Fruit fly (Drosophila melanogaster) whole organism, prepupa: ENCODE measurements around the gene CG9903.

Experiments
- Blimp-1 ChIP-seq: fragments of 200-800 bp; sonication (Bioruptor generic); optimal IDR thresholded peaks from 3 replicates; lab custom pipeline; 2017; ENCODE audit warnings: missing biosample characterization, missing genetic modification characterization, mild to moderate bottlenecking, moderate library complexity, missing genetic modification reagents
- CG10631 ChIP-seq: fragments of 200-800 bp; sonication (Bioruptor generic); optimal IDR thresholded peaks from 2 replicates; lab custom pipeline; 2016; ENCODE audit warnings: missing biosample characterization, missing genetic modification characterization
- CG10669 ChIP-seq: fragments of 200-800 bp; sonication (Bioruptor generic); optimal IDR thresholded peaks from 3 replicates; lab custom pipeline; 2018; ENCODE audit warnings: missing biosample characterization, mild to moderate bottlenecking, missing genetic modification characterization, moderate library complexity
- CG11294 ChIP-seq: fragments of 200-800 bp; sonication (Bioruptor generic); IDR thresholded peaks from 2 replicates; pipeline ENCODE4 v1.3.6; 2022; ENCODE audit warnings: missing biosample characterization, missing genetic modification characterization
- CG15336 ChIP-seq: fragments of 200-800 bp; sonication (Bioruptor generic); IDR thresholded peaks from 2 replicates; pipeline ENCODE4 v1.3.6; 2022; ENCODE audit warnings: missing biosample characterization, missing genetic modification characterization
- CG16779 ChIP-seq: fragments of 200-800 bp; sonication (Bioruptor generic); optimal IDR thresholded peaks from 3 replicates; lab custom pipeline; 2017; ENCODE audit warnings: missing biosample characterization, mild to moderate bottlenecking, missing genetic modification characterization
- CG3032 ChIP-seq: fragments of 200-800 bp; optimal IDR thresholded peaks from 2 replicates; lab custom pipeline; 2019; ENCODE audit warnings: missing biosample characterization, mild to moderate bottlenecking, missing genetic modification characterization, moderate library complexity
- CG32006 ChIP-seq: fragments of 200-800 bp; sonication (Bioruptor generic); optimal IDR thresholded peaks from 3 replicates; lab custom pipeline; 2017; ENCODE audit warnings: missing biosample characterization, mild to moderate bottlenecking, missing genetic modification characterization
- CG34406 ChIP-seq: fragments of 200-800 bp; sonication (Bioruptor generic); optimal IDR thresholded peaks from 3 replicates; lab custom pipeline; 2016; ENCODE audit warnings: missing biosample characterization, missing genetic modification characterization
- CG3919 ChIP-seq: fragments of 200-800 bp; sonication (Bioruptor generic); optimal IDR thresholded peaks from 3 replicates; lab custom pipeline; 2016; ENCODE audit warnings: missing biosample characterization, missing genetic modification characterization
- CG6163 ChIP-seq: fragments of 200-800 bp; sonication (Bioruptor generic); IDR thresholded peaks from 3 replicates; pipeline ENCODE4 v1.3.6; 2022; ENCODE audit warnings: missing biosample characterization, missing genetic modification characterization
- CG6792 ChIP-seq: fragments of 200-800 bp; sonication (Bioruptor generic); optimal IDR thresholded peaks from 3 replicates; lab custom pipeline; 2016; ENCODE audit warnings: missing biosample characterization, missing genetic modification characterization
- CG6808 ChIP-seq: fragments of 200-800 bp; sonication (Bioruptor generic); optimal IDR thresholded peaks from 3 replicates; lab custom pipeline; 2017; ENCODE audit warnings: missing biosample characterization, missing genetic modification characterization, mild to moderate bottlenecking, moderate library complexity, missing genetic modification reagents
- CG6854 ChIP-seq: fragments of 200-800 bp; sonication (Bioruptor generic); optimal IDR thresholded peaks from 2 replicates; lab custom pipeline; 2017; ENCODE audit warnings: missing biosample characterization, mild to moderate bottlenecking, missing genetic modification characterization
- CG7368 ChIP-seq: fragments of 200-800 bp; sonication (Bioruptor generic); optimal IDR thresholded peaks from 3 replicates; lab custom pipeline; 2016; ENCODE audit warnings: missing biosample characterization, missing genetic modification characterization
- CG8119 ChIP-seq: fragments of 200-800 bp; sonication (Bioruptor generic); IDR thresholded peaks from 3 replicates; pipeline ENCODE4 v1.3.6; 2022; ENCODE audit warnings: missing biosample characterization, missing genetic modification characterization
- CG8319 ChIP-seq: fragments of 200-800 bp; sonication (Bioruptor generic); optimal IDR thresholded peaks from 3 replicates; lab custom pipeline; 2016; ENCODE audit warnings: missing biosample characterization, missing genetic modification characterization
- CG8632 ChIP-seq: fragments of 200-800 bp; sonication (Bioruptor generic); optimal IDR thresholded peaks from 3 replicates; lab custom pipeline; 2016; ENCODE audit warnings: missing biosample characterization, missing genetic modification characterization
- CG9139 ChIP-seq: fragments of 200-800 bp; sonication (Bioruptor generic); optimal IDR thresholded peaks from 3 replicates; lab custom pipeline; 2017; ENCODE audit warnings: missing biosample characterization, mild to moderate bottlenecking, missing genetic modification characterization
- Eip75B ChIP-seq: fragments of 200-800 bp; sonication (Bioruptor generic); optimal IDR thresholded peaks from 3 replicates; lab custom pipeline; 2016; ENCODE audit warnings: missing biosample characterization, missing genetic modification characterization
- Eip78C ChIP-seq: fragments of 200-800 bp; sonication (Bioruptor generic); peaks from one replicate; lab custom pipeline; 2016; ENCODE audit warnings: missing biosample characterization, missing genetic modification characterization
- Eip93F ChIP-seq: fragments of 200-800 bp; sonication (Bioruptor generic); optimal IDR thresholded peaks from 2 replicates; lab custom pipeline; 2016; ENCODE audit warnings: missing biosample characterization, mild to moderate bottlenecking, missing genetic modification characterization
- Ets21C ChIP-seq: fragments of 200-800 bp; sonication (Bioruptor generic); optimal IDR thresholded peaks from 3 replicates; lab custom pipeline; 2016; ENCODE audit warnings: missing biosample characterization, missing genetic modification characterization
- Ets96B ChIP-seq: fragments of 200-800 bp; optimal IDR thresholded peaks from 2 replicates; lab custom pipeline; 2019; ENCODE audit warnings: missing biosample characterization, mild to moderate bottlenecking, missing genetic modification characterization, moderate library complexity
- Lpt ChIP-seq: fragments of 200-800 bp; sonication (Bioruptor generic); optimal IDR thresholded peaks from 3 replicates; lab custom pipeline; 2016; ENCODE audit warnings: missing biosample characterization, missing genetic modification characterization
- Met ChIP-seq: fragments of 200-800 bp; sonication (Bioruptor generic); optimal IDR thresholded peaks from 3 replicates; lab custom pipeline; 2016; ENCODE audit warnings: missing biosample characterization, missing genetic modification characterization
- Sox102F ChIP-seq: fragments of 200-800 bp; sonication (Bioruptor generic); optimal IDR thresholded peaks from 2 replicates; lab custom pipeline; 2016; ENCODE audit warnings: missing biosample characterization, mild to moderate bottlenecking, missing genetic modification characterization
- Sox14 ChIP-seq: fragments of 200-800 bp; sonication (Bioruptor generic); optimal IDR thresholded peaks from 3 replicates; lab custom pipeline; 2016; ENCODE audit warnings: missing biosample characterization, missing genetic modification characterization
- Sox15 ChIP-seq: fragments of 200-800 bp; sonication (Bioruptor generic); optimal IDR thresholded peaks from 3 replicates; lab custom pipeline; 2016; ENCODE audit warnings: missing biosample characterization, missing genetic modification characterization
- acj6 ChIP-seq: fragments of 200-800 bp; sonication (Bioruptor generic); optimal IDR thresholded peaks from 3 replicates; lab custom pipeline; 2016; ENCODE audit warnings: missing biosample characterization, missing genetic modification characterization
- dac ChIP-seq: fragments of 200-800 bp; sonication (Bioruptor generic); optimal IDR thresholded peaks from 2 replicates; lab custom pipeline; 2017; ENCODE audit warnings: missing biosample characterization, mild to moderate bottlenecking, missing genetic modification characterization
- esn ChIP-seq: fragments of 200-800 bp; sonication (Bioruptor generic); optimal IDR thresholded peaks from 2 replicates; lab custom pipeline; 2016; ENCODE audit warnings: missing biosample characterization, mild to moderate bottlenecking, missing genetic modification characterization, moderate library complexity
- fd59A ChIP-seq: fragments of 200-800 bp; sonication (Bioruptor generic); optimal IDR thresholded peaks from 2 replicates; lab custom pipeline; 2017; ENCODE audit warnings: missing biosample characterization, mild to moderate bottlenecking, missing genetic modification characterization, missing genetic modification reagents
- fd85E ChIP-seq: fragments of 200-800 bp; sonication (Bioruptor generic); optimal IDR thresholded peaks from 3 replicates; lab custom pipeline; 2016; ENCODE audit warnings: missing biosample characterization, missing genetic modification characterization
- fkh ChIP-seq: fragments of 200-800 bp; sonication (Bioruptor generic); optimal IDR thresholded peaks from 3 replicates; lab custom pipeline; 2017; ENCODE audit warnings: missing biosample characterization, mild to moderate bottlenecking, missing genetic modification characterization, moderate library complexity
- net ChIP-seq: fragments of 200-800 bp; sonication (Bioruptor generic); optimal IDR thresholded peaks from 3 replicates; lab custom pipeline; 2016; ENCODE audit warnings: missing biosample characterization, missing genetic modification characterization
- spab ChIP-seq: fragments of 200-800 bp; sonication (Bioruptor generic); optimal IDR thresholded peaks from 2 replicates; lab custom pipeline; 2017; ENCODE audit warnings: missing biosample characterization, mild to moderate bottlenecking, missing genetic modification characterization, missing genetic modification reagents
- ss ChIP-seq, 2 experiments: fragments of 200-800 bp; sonication (Bioruptor generic); optimal IDR thresholded peaks; 2 replicates in 1 of 2; 3 replicates in 1 of 2; lab custom pipeline; 2017 to 2018; ENCODE audit warnings: mild to moderate bottlenecking in 2 of 2, missing biosample characterization in 2 of 2, missing genetic modification characterization in 2 of 2, moderate library complexity in 1 of 2
- svp ChIP-seq: fragments of 200-800 bp; sonication (Bioruptor generic); peaks from one replicate; lab custom pipeline; 2016; ENCODE audit warnings: missing biosample characterization, missing genetic modification characterization
- vri ChIP-seq: fragments of 200-800 bp; sonication (Bioruptor generic); optimal IDR thresholded peaks from 3 replicates; lab custom pipeline; 2016; ENCODE audit warnings: missing biosample characterization, mild to moderate bottlenecking, missing genetic modification characterization

Gene CG9903

DNA sequence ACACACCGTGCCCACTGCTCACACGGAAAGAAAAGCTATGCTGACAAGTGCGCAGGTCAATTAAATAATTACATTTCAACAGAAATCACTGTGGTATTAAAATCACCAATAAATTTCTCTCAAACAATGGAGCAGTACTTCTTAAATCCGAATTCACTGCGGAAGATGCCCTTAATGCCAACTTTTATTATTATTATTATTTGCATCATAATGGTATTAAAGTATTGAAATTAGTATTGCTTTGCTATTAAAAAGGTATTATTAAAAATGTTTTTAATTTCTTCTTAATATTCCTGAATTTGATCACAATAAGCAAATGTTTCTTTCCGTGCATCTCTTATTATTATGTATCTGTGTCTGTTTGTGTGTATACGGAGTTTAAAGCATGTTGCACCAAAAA lies 39.3 kb upstream of the CG9903 start (continued):
- TF ChIP-seq Blimp-1 (GFP tag; lab: Kevin White, UChicago) (no peak), CG7368 (GFP tag; lab: Kevin White, UChicago) (no peak), Lpt (GFP tag; lab: Kevin White, UChicago) (no peak), spab (GFP tag; lab: Kevin White, UChicago) (no peak), vri (GFP tag; lab: Kevin White, UChicago) (no peak), CG10631 (GFP tag; lab: Kevin White, UChicago) (peak; percentile 9), CG6163 (GFP tag; lab: Robert Waterston, UW) (no peak)

DNA sequence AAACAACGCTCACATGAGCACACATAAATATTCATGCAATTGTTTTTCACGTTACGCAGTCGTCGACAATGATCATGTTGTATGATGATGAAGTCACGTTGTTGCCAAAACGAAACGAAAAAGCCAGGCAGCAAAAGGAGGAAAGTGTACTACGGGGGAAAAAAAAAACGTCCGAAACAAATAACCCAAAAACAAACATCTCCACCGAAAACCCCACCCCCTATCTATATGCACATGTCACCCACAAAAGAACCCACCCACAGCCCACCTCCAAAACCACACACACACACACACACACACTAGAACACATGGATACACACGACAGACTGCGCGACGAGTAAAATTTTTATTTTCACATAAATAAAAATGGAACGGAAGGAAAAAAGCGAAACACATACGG lies 34.4 kb upstream of the CG9903 start:
- TF ChIP-seq dac (GFP tag; lab: Kevin White, UChicago) (no peak), CG8319 (GFP tag; lab: Kevin White, UChicago) (no peak), fkh (GFP tag; lab: Kevin White, UChicago) (no peak), CG8632 (GFP tag; lab: Kevin White, UChicago) (no peak), CG11294 (no peak), Lpt (GFP tag; lab: Kevin White, UChicago) (no peak), ss (GFP tag; optimal IDR thresholded peaks at IDR 0.05; lab: Kevin White, UChicago) (peak in 1 of 2 experiments; percentile 14), svp (no peak)

DNA sequence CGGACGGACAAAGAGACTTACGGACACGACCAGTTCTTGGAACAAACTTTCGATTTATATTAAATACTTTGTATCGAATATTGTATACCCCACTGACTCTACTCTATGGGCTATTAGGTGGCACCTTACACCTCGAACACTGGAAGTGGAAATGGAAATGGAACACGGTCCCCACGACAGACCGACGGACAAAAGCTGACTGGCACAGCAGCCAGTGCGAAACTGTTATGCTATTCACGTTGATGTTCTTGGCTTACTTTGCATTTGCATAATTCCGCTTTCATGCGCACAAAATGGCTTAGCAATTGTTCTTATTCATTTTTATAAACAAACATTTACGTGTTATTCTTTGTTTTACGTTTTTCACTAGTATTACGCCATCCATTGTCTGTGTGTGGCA lies 33.5 kb upstream of the CG9903 start:
- no peak for TF ChIP-seq CG8319 (GFP tag; lab: Kevin White, UChicago)
- TF ChIP-seq CG6163 (GFP tag; lab: Robert Waterston, UW), result no peak
- no peak for TF ChIP-seq CG3032 (tag; lab: Kevin White, UChicago)
- TF ChIP-seq Ets96B (tag; lab: Kevin White, UChicago), result no peak

DNA sequence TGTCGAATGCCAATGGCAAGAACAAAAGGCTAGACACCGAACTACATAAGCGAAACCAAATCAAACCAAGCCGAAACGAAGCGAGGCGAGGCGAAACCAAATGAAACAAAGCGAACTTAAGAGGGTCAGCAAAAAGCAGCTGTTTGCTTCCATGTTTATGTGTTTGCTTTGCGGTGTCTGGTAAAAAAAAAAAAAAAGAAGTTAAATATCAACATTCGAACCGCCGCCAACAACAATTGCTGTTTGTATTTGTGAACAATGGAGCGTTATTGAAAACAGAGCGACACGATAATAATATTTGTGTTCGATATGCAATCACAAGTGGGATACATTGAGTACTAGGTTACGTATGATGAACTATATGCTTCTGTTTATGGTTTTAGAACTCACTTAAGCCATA lies 33.0 kb upstream of the CG9903 start:
- TF ChIP-seq Eip78C (GFP tag; lab: Kevin White, UChicago), result peak; percentile 75
- peak; percentile 55 for TF ChIP-seq CG6792 (GFP tag; lab: Kevin White, UChicago)
- no peak for TF ChIP-seq CG8119 (GFP tag; lab: Robert Waterston, UW)
- TF ChIP-seq acj6 (GFP tag; lab: Kevin White, UChicago), result no peak
- peak; percentile 27 for TF ChIP-seq CG6808 (GFP tag; lab: Kevin White, UChicago)
- TF ChIP-seq CG10631 (GFP tag; lab: Kevin White, UChicago), result peak; percentile 7
- no peak for TF ChIP-seq Sox15
- TF ChIP-seq CG3032 (tag; lab: Kevin White, UChicago), result peak; percentile 30
- peak; percentile 8 for TF ChIP-seq net (GFP tag; lab: Kevin White, UChicago)
- TF ChIP-seq CG15336, result no peak
- peak; percentile 13 for TF ChIP-seq CG16779
- peak; percentile 78 for TF ChIP-seq fkh (GFP tag; lab: Kevin White, UChicago)
- TF ChIP-seq CG9139 (GFP tag; lab: Kevin White, UChicago), result no peak
- peak; percentile 13 for TF ChIP-seq CG34406 (GFP tag; lab: Kevin White, UChicago)
- TF ChIP-seq CG6163 (GFP tag; lab: Robert Waterston, UW), result peak; percentile 61
- TF ChIP-seq CG6854 (GFP tag; lab: Kevin White, UChicago), result peak; percentile 10
- peak; percentile 9 for TF ChIP-seq Met (GFP tag; lab: Kevin White, UChicago)
- no peak for TF ChIP-seq Eip93F (GFP tag; lab: Kevin White, UChicago)
- peak; percentile 4 for TF ChIP-seq CG3919 (GFP tag; lab: Kevin White, UChicago)
- peak in 1 of 2 experiments; percentile 61 for TF ChIP-seq ss (GFP tag; optimal IDR thresholded peaks at IDR 0.05; lab: Kevin White, UChicago)
- no peak for TF ChIP-seq CG8319 (GFP tag; lab: Kevin White, UChicago)
- TF ChIP-seq Ets21C (GFP tag; lab: Kevin White, UChicago), result no peak
- TF ChIP-seq Sox14, result no peak
- peak; percentile 17 for TF ChIP-seq fd59A
- TF ChIP-seq CG7368 (GFP tag; lab: Kevin White, UChicago), result peak; percentile 28
- TF ChIP-seq Sox102F (GFP tag; lab: Kevin White, UChicago), result peak; percentile 19
- TF ChIP-seq CG10669 (GFP tag; lab: Kevin White, UChicago), result peak; percentile 30
- peak; percentile 39 for TF ChIP-seq vri (GFP tag; lab: Kevin White, UChicago)
- peak; percentile 49 for TF ChIP-seq Eip75B (GFP tag; lab: Kevin White, UChicago)
- TF ChIP-seq CG32006 (GFP tag; lab: Kevin White, UChicago), result no peak
- no peak for TF ChIP-seq fd85E (GFP tag; lab: Kevin White, UChicago)
- TF ChIP-seq esn (GFP tag; lab: Kevin White, UChicago), result peak; percentile 31
